Fruit fly (Drosophila melanogaster) whole organism, pupa: ENCODE measurements around the gene Eip75B.

ENCODE experiments used
- CG10348 ChIP-seq: fragments of 200-800 bp; sonication (Bioruptor generic); IDR thresholded peaks from 2 replicates; pipeline ENCODE4 v1.3.6; 2022; ENCODE audit warnings: missing biosample characterization, missing genetic modification characterization
- CG12605 ChIP-seq: fragments of 200-800 bp; sonication (Bioruptor generic); IDR thresholded peaks from 2 replicates; pipeline ENCODE4 v1.3.6; 2022; ENCODE audit warnings: missing biosample characterization, missing genetic modification characterization
- CG13204 ChIP-seq: fragments of 200-800 bp; sonication (Bioruptor generic); optimal IDR thresholded peaks from 2 replicates; lab custom pipeline; 2018; ENCODE audit warnings: missing biosample characterization, mild to moderate bottlenecking, missing genetic modification characterization, moderate library complexity
- CG14655 ChIP-seq: fragments of 200-800 bp; sonication (Bioruptor generic); optimal IDR thresholded peaks from 3 replicates; lab custom pipeline; 2017; ENCODE audit warnings: mild to moderate bottlenecking, missing biosample characterization, missing genetic modification reagents, missing genetic modification characterization
- CG15710 ChIP-seq: fragments of 200-800 bp; sonication (Bioruptor generic); optimal IDR thresholded peaks from 2 replicates; lab custom pipeline; 2018; ENCODE audit warnings: missing biosample characterization, mild to moderate bottlenecking, missing genetic modification characterization, moderate library complexity
- CG17806 ChIP-seq: fragments of 200-800 bp; sonication (Bioruptor generic); optimal IDR thresholded peaks from 2 replicates; lab custom pipeline; 2018; ENCODE audit warnings: missing biosample characterization, mild to moderate bottlenecking, missing genetic modification characterization, moderate library complexity
- CG32121 ChIP-seq: fragments of 200-800 bp; sonication (Bioruptor generic); IDR thresholded peaks from 2 replicates; pipeline ENCODE4 v1.3.6; 2022; ENCODE audit warnings: missing biosample characterization, missing genetic modification characterization
- CG34367 ChIP-seq: fragments of 200-800 bp; sonication (Bioruptor generic); optimal IDR thresholded peaks from 2 replicates; lab custom pipeline; 2018; ENCODE audit warnings: missing biosample characterization, mild to moderate bottlenecking, missing genetic modification characterization
- CG4496 ChIP-seq: fragments of 200-800 bp; sonication (Bioruptor generic); IDR thresholded peaks from 3 replicates; pipeline ENCODE4 v1.3.6; 2022; ENCODE audit warnings: missing biosample characterization, missing genetic modification characterization
- CG8159 ChIP-seq: fragments of 200-800 bp; sonication (Bioruptor generic); optimal IDR thresholded peaks from 3 replicates; lab custom pipeline; 2018; ENCODE audit warnings: missing biosample characterization, mild to moderate bottlenecking, missing genetic modification characterization, moderate library complexity
- CG8301 ChIP-seq: fragments of 200-800 bp; sonication (Bioruptor generic); optimal IDR thresholded peaks from 2 replicates; lab custom pipeline; 2018; ENCODE audit warnings: missing biosample characterization, mild to moderate bottlenecking, missing genetic modification characterization
- CG9948 ChIP-seq: fragments of 200-800 bp; sonication (Bioruptor generic); optimal IDR thresholded peaks from 2 replicates; lab custom pipeline; 2018; ENCODE audit warnings: missing biosample characterization, mild to moderate bottlenecking, missing genetic modification characterization, moderate library complexity
- D1 ChIP-seq: fragments of 200-800 bp; sonication (Bioruptor generic); optimal IDR thresholded peaks from 2 replicates; lab custom pipeline; 2018; ENCODE audit warnings: missing biosample characterization, mild to moderate bottlenecking, missing genetic modification characterization, moderate library complexity
- EcR ChIP-seq: fragments of 200-800 bp; sonication (Bioruptor generic); optimal IDR thresholded peaks from 3 replicates; lab custom pipeline; 2019; ENCODE audit warnings: missing biosample characterization, missing genetic modification characterization, mild to moderate bottlenecking, moderate library complexity, missing genetic modification reagents
- Ets98B ChIP-seq: fragments of 200-800 bp; sonication (Bioruptor generic); IDR thresholded peaks from 2 replicates; pipeline ENCODE4 v1.3.6; 2022; ENCODE audit warnings: missing biosample characterization, missing genetic modification characterization
- Pif1A ChIP-seq: fragments of 200-800 bp; sonication (Bioruptor generic); optimal IDR thresholded peaks from 3 replicates; lab custom pipeline; 2016; ENCODE audit warnings: missing biosample characterization, missing genetic modification characterization
- Pif1B ChIP-seq: fragments of 200-800 bp; sonication (Bioruptor generic); optimal IDR thresholded peaks from 3 replicates; lab custom pipeline; 2016; ENCODE audit warnings: missing biosample characterization, missing genetic modification characterization
- Snoo ChIP-seq: fragments of 200-800 bp; sonication (Bioruptor generic); optimal IDR thresholded peaks from 3 replicates; lab custom pipeline; 2017; ENCODE audit warnings: missing biosample characterization, mild to moderate bottlenecking, missing genetic modification characterization, inconsistent platforms
- fd96Ca ChIP-seq: fragments of 200-800 bp; sonication (Bioruptor generic); IDR thresholded peaks from 3 replicates; pipeline ENCODE4 v1.3.6; 2022; ENCODE audit warnings: missing biosample characterization, missing genetic modification characterization
- gl ChIP-seq: fragments of 200-800 bp; sonication (Bioruptor generic); optimal IDR thresholded peaks from 2 replicates; lab custom pipeline; 2018; ENCODE audit warnings: missing biosample characterization, mild to moderate bottlenecking, missing genetic modification characterization
- rn ChIP-seq: fragments of 200-800 bp; sonication (Bioruptor generic); IDR thresholded peaks from 2 replicates; pipeline ENCODE4 v1.3.6; 2022; ENCODE audit warnings: missing biosample characterization, missing genetic modification characterization

Gene Eip75B

DNA sequence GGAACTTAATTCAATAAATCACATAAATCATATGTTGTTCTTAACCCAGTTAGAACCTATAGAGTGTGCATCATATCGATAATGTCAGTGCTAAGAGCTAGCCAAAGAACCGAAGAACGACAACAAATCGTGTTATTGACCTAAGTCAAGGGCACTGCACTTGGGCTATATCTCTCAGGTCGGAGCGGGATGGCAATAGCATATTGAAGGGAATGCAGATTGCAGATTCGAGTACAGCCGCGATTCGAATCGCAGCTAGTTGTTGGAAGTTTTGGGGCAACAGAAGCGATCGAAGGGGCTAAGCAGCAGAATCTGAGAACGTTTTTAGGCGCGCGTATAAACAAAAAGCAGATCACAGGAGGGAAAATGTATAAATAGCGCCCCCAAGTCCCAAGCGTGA lies 27.5 kb downstream of the Eip75B start:
- TF ChIP-seq fd96Ca (GFP tag; lab: Robert Waterston, UW) (no peak), EcR (GFP tag; lab: Kevin White, UChicago) (peak; percentile 97)
- TF ChIP-seq, all 21 proteins: peak for 1

DNA sequence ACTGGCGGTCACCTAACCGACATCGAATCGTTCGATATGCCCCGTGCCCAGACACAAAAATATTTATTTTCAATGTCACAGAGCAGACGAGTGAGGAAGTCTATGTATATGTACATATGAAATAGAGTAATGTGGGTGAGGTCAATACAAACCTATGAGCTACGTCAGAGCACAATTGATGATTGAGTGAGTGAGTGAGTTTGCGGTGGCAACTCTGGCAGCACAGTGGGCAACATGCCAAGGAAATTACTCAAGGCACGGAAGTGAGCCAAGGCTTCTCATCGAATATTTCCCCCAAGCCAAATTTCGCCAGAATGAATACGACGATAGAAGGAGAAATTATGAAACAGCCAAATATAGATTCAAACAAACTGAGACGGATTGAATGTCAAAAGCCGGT lies 30.0 kb downstream of the Eip75B start:
- TF ChIP-seq rn (GFP tag; lab: Robert Waterston, UW) (no peak), CG8301 (tag; lab: Kevin White, UChicago) (no peak), EcR (GFP tag; lab: Kevin White, UChicago) (no peak), CG34367 (no peak), D1 (no peak), CG9948 (tag; lab: Kevin White, UChicago) (no peak), CG14655 (GFP tag; lab: Kevin White, UChicago) (no peak), CG12605 (GFP tag; lab: Robert Waterston, UW) (no peak), fd96Ca (GFP tag; lab: Robert Waterston, UW) (no peak), CG32121 (GFP tag; lab: Robert Waterston, UW) (no peak), Pif1B (GFP tag; lab: Kevin White, UChicago) (no peak), gl (tag; lab: Kevin White, UChicago) (no peak), Pif1A (GFP tag; lab: Kevin White, UChicago) (no peak), CG13204 (GFP tag; lab: Kevin White, UChicago) (no peak), CG17806 (tag; lab: Kevin White, UChicago) (no peak), Ets98B (GFP tag; lab: Robert Waterston, UW) (no peak), CG10348 (no peak), Snoo (no peak), CG4496 (no peak), CG8159 (tag; lab: Kevin White, UChicago) (no peak)

DNA sequence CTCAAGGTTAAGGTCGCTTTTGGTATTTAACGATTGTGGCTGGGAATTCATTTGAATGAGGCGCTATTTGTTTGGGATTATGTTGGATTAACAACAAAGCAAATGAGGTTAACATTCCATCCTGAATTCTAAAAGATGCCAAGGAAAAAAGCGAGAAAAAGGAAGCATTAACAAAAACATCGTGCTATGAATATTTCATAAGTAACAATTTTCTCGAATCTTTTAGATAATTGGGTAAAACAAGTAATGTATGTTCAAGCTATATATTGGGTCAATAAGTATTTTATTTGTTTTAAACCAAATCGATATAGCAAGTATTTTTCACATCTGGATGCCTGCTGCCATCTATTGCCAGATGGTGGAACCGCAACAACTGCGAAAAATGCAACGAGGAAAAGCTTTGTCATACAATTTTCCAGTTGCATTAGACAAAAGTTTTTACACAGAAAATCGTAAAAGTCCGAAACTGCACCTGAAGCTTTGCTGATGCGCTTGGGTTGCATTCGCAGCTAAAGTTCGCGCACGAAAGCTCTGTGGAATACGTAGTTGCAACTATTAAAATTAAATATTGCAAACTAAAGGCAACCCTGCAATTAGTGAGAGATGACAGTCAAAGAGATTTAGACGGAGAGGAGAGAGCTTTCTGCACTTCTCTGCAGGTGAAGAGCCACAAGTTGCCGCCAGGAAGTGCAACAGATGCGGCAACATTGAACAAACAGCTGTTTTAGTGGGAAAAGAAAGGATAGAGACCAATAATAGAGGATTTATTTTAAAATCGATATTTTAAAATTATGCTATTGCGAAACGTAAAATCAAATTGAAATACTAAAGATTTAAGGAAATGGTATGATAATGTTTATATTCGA lies 31.8 kb downstream of the Eip75B start:
- 0 out of 2 replicates have a peak, but pooled peaks have one; percentile 25 for TF ChIP-seq Ets98B (GFP tag; lab: Robert Waterston, UW)
- no peak for TF ChIP-seq CG8301 (tag; lab: Kevin White, UChicago)
- TF ChIP-seq CG12605 (GFP tag; lab: Robert Waterston, UW) = peak; percentile 96
- TF ChIP-seq CG8159 (tag; lab: Kevin White, UChicago) = no peak
- TF ChIP-seq CG13204 (GFP tag; lab: Kevin White, UChicago) = no peak
- TF ChIP-seq Pif1B (GFP tag; lab: Kevin White, UChicago) = no peak
- no peak for TF ChIP-seq gl (tag; lab: Kevin White, UChicago)
- no peak for TF ChIP-seq fd96Ca (GFP tag; lab: Robert Waterston, UW)
- no peak for TF ChIP-seq rn (GFP tag; lab: Robert Waterston, UW)
- TF ChIP-seq Pif1A (GFP tag; lab: Kevin White, UChicago) = no peak
- TF ChIP-seq D1 = no peak
- peak; percentile 49; the same call in 1 of the 3 replicates for TF ChIP-seq CG4496
- no peak for TF ChIP-seq EcR (GFP tag; lab: Kevin White, UChicago)
- TF ChIP-seq CG10348 = no peak

DNA sequence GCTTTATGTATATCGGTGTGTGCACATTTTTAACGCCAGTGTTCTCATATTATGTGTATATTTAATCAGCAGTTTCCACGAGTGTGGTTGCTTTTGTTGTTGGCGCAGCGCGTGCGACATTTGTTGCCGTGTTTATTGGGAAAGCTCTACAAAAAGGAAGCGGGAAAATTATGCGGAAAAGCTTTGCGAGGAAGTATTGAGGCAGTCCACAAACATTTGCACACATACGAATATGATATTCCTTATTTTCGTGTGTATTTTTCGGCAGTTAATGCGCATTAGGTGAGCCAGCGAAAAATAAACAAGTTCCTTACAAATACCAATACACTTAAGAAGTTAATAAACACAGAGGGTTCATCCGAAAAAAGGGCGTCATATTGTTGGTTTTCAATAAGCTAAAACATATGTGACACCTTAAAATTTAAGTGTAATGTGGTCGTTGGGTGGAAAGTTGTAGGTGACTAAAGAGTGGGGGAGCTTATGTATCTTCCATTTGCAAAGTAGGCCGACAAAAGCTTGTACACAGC lies 34.1 kb downstream of the Eip75B start:
- TF ChIP-seq D1 (no peak), CG9948 (tag; lab: Kevin White, UChicago) (no peak), CG8159 (tag; lab: Kevin White, UChicago) (no peak), CG4496 (no peak), Pif1B (GFP tag; lab: Kevin White, UChicago) (no peak), CG8301 (tag; lab: Kevin White, UChicago) (no peak), Snoo (no peak), CG10348 (no peak), CG34367 (no peak), CG17806 (tag; lab: Kevin White, UChicago) (no peak)

DNA sequence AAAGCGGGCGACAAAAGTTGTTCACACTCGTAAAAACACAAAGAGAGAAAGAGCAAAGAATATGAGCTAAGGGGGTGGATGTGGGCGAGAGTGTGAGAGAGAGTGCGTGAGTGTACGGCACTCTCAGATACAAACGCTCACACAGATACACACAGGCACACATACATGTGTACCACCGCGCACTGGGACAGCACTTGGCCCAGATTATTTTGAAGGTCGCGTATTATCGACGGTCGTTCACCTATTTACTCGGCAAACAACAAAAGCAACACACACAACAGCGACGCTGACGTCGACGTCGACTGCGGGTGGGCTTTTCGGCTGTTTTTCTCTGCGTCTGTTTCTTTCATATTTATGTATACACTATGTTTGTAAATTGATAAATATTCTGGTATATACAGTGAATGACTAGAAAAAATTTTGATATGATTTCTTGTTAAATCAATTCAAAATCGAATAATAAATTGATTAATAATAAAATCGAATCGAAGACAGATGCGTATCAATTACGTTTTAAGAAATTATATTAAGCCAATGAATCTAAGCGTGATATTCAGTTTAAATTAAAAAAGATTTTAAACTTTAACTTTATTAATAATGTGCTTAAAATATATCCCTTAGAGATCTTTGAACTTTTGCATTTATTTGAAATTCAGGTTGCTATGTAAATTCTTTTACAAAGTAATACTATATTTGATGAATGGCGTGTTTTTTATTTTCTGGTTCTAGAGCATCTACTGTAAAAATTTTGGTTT lies 34.8 kb downstream of the Eip75B start:
- no peak for TF ChIP-seq CG8159 (tag; lab: Kevin White, UChicago)
- TF ChIP-seq Pif1B (GFP tag; lab: Kevin White, UChicago) = no peak
- TF ChIP-seq EcR (GFP tag; lab: Kevin White, UChicago) = peak; percentile 99
- TF ChIP-seq CG32121 (GFP tag; lab: Robert Waterston, UW) = 0 out of 2 replicates have a peak, but pooled peaks have one; percentile 21
- peak; percentile 23 for TF ChIP-seq Snoo
- TF ChIP-seq CG13204 (GFP tag; lab: Kevin White, UChicago) = peak; percentile 28
- no peak for TF ChIP-seq CG15710 (tag; lab: Kevin White, UChicago)
- no peak for TF ChIP-seq CG12605 (GFP tag; lab: Robert Waterston, UW)
- peak; percentile 35; the same call in 1 of the 2 replicates for TF ChIP-seq Ets98B (GFP tag; lab: Robert Waterston, UW)
